Worm (Caenorhabditis elegans) whole organism, dauer: ENCODE data around the gene str-121.

Experiments used
- unc-62 ChIP-seq: sonication (generic microtip); optimal IDR thresholded peaks from 2 replicates; lab custom pipeline; 2017; ENCODE audit warnings: missing biosample characterization, missing genetic modification reagents, missing genetic modification characterization

str-121 gene

DNA sequence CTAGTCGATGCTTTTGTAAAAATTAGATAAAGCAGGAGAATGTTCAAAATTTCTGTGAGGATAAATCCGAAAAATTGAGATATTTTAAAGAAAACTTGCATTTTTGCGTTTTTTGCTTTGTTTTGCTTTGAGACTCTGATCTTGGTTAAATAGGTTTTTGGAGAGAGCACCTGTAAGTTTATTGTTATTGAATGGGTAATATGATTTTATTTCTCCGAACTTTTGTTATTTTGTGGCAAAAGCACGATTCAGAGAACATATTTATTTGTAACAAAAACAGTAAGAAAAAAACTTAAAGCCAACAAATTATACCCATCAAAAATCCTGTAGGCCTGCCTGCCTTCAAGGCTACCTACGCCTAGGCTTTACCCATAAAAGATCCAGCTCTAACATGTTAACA is at the start of gene str-121:
str-121 (minus strand) TSS at position 101 of the 400 bp plus-strand sequence.
- no peak for TF ChIP-seq unc-62 (GFP tag; lab: Kevin White, UChicago)

DNA sequence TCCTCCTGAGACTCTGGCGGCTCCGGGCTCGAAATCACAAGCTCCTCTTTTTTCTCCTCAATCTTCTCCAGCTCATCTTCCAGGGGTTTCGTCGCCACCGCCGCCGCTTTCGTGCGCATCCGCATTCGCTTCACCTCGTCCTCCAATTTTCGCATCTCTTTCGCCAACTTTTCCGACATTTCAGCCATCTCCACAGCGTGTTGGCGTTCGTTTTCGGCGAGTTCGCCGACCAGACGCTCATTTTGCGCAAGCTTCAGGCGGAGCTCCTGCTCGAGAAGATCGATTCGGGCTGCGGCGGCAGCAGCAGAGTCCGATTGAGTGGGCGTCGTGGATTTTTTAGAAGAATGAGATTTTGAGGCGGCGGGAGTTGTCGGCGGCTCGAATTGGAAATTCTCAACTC is 48.8 kb upstream of the str-121 start:
- no peak for TF ChIP-seq unc-62 (GFP tag; lab: Kevin White, UChicago)

DNA sequence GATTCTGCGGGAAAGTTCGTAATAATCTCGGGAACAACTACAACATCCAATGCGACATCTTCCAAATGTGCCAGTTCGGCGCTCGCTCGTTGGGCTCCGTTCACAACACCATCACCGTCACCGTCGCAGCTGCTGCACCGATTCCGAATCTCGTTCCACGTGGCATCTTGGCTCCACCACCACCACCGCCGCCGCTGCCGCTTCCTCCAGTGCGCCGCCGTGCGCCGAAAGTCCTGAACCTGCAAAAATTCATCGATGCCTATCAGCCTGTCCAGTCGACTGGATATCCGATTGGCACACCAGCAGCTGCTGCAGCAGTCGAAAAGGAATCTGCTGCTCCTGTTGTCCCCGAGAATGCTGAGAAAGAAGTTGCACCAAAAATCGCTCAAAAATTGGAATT is 43.9 kb upstream of the str-121 start:
- no peak for TF ChIP-seq unc-62 (GFP tag; lab: Kevin White, UChicago)

DNA sequence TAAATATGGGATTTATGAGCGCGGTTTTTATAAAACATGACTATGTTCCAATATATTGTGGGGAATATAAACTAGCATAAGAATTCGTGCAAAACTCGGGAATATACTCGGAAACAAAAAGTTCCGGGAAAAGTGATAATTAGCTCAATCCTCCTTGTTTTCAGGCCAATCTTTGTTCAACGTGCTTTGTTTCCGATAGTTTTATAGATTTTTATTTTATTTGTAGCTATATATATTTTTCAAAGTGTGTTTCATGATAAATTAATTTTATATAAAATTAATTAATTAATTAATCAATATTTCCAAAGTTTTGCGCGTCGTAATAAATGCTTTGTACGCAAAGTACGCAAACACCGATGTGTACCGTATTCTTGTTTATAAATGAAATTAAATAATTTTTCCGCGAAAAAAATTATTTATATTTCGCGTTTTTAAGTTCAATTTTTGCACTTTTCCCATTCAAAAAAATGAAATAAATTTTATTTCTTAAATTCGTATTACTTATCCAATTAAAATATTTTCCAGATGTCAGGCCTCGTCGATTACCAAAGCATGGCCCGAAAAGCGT is 43.0 kb upstream of the str-121 start, which contains the start of gene F33E11.2:
F33E11.2 (plus strand) TSS at position 524 of the 568 bp plus-strand sequence.
- no peak for TF ChIP-seq unc-62 (GFP tag; lab: Kevin White, UChicago)

DNA sequence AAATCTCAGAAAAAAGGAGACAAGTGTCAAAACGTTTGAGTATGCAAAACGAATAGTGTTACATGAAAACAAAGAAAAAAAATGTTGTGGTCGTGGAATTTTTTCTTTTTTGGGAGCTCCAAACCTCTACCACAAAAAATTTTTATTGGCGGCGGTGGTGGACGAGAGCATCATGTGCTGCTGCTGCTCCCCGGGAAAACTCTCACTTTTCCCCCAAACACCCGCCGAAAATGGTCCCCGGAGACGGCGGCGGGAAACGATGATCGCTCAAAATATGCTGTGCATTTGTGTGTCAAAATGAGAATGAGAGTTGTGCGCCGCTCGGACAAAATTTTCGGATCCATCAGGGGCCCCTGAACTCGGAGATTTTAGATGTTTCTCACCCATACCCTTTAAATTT is 41.3 kb upstream of the str-121 start:
- no peak for TF ChIP-seq unc-62 (GFP tag; lab: Kevin White, UChicago)

DNA sequence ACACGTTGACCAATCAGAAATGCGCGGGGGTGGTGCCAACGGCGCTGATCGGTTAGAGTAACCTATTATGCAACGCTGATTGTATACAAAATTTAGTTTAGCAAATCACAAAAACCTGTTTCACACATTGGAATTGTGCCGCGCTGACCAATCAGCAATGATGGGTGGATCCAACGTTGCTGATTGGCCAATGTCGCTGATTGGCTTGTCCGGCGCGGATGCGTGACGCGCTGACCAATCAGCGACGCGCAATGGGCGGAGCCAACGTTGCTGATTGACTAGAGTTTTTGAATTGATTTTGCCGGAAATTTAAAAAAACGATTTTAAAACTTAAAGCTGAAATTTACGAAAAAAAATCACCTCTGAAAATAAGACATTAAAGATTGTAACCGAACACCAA is 30.8 kb upstream of the str-121 start:
- no peak for TF ChIP-seq unc-62 (GFP tag; lab: Kevin White, UChicago)

DNA sequence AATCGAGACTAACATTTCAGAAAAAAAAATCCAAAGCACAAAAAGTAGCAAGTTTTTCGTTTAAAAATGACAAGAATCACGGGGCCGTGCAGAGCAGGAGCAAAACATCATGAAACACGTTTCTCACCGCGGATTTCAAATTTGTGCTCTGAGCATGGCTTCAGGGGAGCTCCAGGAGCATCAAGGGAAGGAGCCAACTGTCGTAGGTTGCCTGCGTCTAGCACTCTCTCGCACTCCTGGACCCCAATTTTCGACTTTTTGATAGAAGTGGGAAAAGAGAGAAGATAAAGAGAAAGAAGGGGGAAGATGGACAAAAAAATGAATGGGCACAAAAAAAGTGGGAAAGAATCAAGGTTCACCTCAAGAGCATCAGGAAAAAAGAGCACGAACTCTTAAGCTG is 30.3 kb upstream of the str-121 start:
- TF ChIP-seq unc-62 (GFP tag; lab: Kevin White, UChicago): no peak

DNA sequence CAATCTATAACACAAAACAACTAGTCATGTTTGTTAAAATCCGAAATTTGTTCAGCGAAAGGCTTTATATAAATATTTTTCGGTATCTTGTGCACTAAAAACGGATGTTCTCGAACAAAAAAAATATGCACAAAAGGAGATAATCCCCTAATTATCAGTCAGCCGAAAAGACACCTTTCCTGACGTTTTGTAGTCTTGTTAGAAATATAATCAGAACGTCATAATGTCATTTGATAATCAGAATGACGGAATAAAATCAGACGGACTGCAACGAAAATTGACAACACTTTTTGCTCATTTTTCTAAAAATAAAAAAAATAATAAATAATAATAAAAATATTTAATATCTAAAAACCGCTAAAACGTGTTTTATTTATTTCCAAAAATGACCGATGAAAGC is 29.5 kb upstream of the str-121 start:
- no peak for TF ChIP-seq unc-62 (GFP tag; lab: Kevin White, UChicago)

DNA sequence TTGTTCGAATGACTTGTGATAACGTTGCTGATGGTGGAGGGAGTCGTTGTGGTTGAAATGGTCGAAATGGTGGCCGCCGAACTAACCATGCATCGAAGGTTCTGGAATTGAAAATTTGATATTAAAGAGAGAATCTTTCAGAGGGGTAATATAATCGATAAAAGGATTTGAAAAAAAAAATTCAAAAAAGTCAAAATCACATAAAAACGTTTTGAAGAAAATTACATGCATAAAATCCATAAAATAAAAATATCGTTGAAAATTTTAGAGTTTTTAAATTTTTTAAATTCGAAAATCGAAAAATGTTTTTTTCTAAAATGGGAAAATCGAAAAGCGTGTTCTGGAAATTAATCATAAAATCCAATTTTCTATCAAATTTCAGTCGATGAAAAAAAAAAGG is 27.1 kb upstream of the str-121 start, which contains the start of gene npr-5:
npr-5 (minus strand) TSS at position 101 of the 400 bp plus-strand sequence.
- no peak for TF ChIP-seq unc-62 (GFP tag; lab: Kevin White, UChicago)

DNA sequence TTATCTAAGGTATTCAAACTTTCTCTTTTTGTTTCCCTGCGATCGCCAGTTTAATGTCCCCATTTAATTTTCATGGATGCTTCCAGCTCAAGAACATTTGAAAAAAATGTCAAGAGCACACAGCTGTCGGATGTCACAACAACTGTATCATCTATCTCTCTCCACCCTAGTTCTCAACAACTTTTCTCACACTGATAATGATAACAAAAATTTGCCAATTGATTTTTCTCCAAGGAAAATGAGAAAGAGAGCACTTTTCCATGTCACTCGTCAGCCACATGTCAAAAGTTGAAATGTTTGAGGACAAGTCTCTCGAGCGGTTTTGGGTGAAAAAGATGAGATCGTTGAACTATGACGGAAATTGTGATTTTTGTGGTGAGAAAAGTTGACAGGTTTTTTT is 26.6 kb upstream of the str-121 start:
- TF ChIP-seq unc-62 (GFP tag; lab: Kevin White, UChicago): no peak

DNA sequence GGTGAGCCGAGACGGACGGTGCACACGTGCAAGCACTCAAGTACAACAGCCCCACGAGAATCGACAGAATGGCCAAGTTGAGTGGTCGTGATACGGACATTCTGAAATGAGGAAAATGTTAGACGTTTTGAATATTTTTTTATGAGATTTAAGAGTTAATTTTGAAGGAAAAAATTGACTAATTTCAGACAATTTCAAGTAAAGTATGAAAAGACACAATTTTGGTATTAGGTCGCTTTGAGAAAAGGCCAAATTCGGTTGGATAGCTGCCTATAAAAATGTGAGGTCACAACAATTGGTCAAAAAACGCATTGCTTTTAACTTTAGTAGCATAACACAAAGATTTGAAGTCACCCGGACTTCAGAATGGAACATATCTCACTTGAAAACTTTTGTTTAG is 18.3 kb upstream of the str-121 start, which contains the start of gene nlp-70:
nlp-70 (minus strand) TSS at position 101 of the 400 bp plus-strand sequence.
- TF ChIP-seq unc-62 (GFP tag; lab: Kevin White, UChicago): no peak

DNA sequence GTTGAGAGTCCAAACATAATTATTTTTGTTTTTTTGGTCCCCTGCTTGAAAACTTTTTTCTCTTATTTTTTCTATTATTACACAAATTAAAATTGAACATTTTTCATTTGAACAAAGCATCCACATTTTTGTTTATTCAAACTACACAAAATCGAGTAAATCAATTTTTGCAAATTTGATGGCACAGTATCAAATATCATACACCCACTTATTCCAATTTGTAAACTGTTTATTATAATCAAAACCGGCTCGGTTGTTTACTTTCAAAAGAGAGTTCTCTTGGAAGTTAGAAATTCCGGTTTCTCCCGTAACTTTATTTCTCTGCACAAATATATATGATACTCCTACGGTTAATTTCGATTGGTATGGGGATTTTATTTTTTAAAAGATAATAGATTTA is 13.5 kb upstream of the str-121 start, which contains the start of gene lgc-26:
lgc-26 (plus strand) TSS at position 301 of the 400 bp plus-strand sequence.
- TF ChIP-seq unc-62 (GFP tag; lab: Kevin White, UChicago): no peak

DNA sequence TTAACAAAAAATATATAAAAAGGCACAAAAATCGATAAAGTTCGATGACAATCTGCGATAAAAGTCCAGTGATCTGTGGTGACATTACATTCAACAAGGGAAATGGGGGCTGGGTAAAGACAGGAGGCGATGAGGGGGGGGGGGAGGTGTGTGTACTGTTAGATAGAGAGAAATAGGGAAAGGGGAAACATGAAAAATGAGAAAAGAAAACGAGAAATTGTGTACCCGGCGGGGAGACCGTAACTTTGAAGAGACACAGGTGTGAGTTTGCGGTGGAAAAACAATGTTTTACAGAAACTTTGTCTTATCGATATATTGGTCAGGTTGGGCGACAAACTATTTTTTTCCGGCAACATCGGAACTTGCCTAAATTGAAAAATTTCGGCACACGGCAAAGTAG is 5.8 kb upstream of the str-121 start:
- TF ChIP-seq unc-62 (GFP tag; lab: Kevin White, UChicago): no peak

DNA sequence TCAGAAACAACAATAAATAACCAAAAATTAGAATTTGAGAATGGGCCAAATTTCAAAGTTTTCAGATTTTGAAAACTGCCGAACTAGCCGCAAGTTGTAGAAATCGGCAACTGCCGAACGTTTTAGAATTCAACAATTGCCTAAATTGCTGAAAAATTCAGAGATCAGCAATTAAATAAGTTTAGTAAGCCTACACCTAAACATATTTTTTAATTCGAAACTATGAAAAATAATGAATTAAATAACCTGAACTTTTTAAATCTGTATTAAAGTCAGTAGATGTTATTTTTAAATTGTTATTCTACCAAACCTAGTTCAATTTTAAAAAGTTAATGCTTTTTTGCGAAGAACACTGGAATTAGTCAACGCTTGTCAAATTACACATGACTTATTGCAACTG is 4.2 kb upstream of the str-121 start, which contains the start of gene nhr-204:
nhr-204 (minus strand) TSS at position 101 of the 400 bp plus-strand sequence.
- no peak for TF ChIP-seq unc-62 (GFP tag; lab: Kevin White, UChicago)

DNA sequence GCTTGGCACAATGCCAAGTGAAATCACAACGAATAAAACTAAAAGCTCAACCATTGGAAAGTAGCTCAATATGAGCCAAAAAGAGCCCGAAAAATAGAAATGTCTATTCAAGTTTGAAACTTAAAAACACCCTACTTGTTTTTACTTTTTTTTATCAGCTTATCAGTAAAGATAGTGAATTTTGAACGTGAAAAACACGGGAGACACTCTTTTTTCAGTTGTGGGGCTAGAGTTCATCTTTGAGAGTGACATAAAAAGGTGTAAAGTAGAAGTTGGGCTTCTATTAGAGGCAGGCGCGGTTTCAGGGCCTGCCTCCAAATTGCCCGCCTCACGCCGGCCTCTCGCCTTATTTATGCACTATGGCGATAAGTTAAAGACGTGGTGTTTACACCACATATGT is 2.8 kb downstream of the str-121 start, which contains the start of gene oac-39:
oac-39 (minus strand) TSS at position 101 of the 400 bp plus-strand sequence.
- TF ChIP-seq unc-62 (GFP tag; lab: Kevin White, UChicago): no peak

DNA sequence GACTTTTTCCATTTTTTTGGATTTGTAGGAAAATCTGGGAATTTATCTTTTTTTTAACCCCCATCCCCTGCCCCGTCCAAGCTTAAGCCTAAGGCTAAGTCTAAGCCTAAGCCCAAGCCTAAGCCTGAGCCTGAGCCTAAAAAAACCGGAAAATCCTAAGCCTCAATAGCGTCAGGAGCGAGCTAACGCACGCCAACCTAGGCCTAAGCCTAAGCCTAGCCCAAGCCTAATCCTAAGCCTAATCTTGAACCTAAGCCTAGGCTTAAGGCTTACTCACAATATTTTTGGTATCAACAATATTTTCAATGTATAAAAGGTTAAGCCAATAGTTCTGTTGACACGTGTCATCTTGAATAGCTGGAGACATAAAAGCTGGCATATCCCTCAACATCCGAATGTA is 5.9 kb downstream of the str-121 start:
- no peak for TF ChIP-seq unc-62 (GFP tag; lab: Kevin White, UChicago)

DNA sequence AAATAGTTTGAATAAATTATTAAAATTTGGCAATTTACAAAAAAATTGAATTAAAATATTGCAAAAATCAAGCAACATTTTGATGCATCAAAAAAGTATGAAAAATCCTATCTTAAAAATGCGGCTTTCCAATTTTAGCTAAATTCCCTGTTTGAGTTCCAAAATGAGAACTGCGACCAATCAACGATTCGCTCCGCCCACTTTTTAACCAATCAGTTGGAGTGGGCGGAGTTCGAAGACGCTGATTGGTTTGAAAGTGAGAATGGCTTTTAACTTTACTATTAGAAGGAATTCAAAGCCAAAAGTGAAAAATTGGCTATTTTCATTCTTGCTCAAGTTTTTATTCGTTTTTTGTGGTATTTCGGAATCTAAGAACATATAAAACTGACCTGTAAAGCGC is 6.9 kb downstream of the str-121 start:
- no peak for TF ChIP-seq unc-62 (GFP tag; lab: Kevin White, UChicago)
